Fruit fly (Drosophila melanogaster): ENCODE results near the gene RnrL.

RnrL gene

dm6 chr2L:10303786-10304185 lies 24.0 kb downstream of the RnrL start, which contains the start of gene nmd (continued):
- TF ChIP-seq NC2β (GFP tag; optimal IDR thresholded peaks at IDR 0.05) (peak; percentile 16), CG30020 (tag; optimal IDR thresholded peaks at IDR 0.05) (peak; percentile 90), Dp (GFP tag; optimal IDR thresholded peaks at IDR 0.05) (peak; percentile 29), CG14050 (GFP tag; IDR thresholded peaks at IDR 0.05) (no peak), CG10431 (GFP tag; optimal IDR thresholded peaks at IDR 0.05) (peak; percentile 91), Dip2 (GFP tag; IDR thresholded peaks at IDR 0.05) (no peak), dysf (GFP tag; IDR thresholded peaks at IDR 0.05) (no peak), fd3F (GFP tag; optimal IDR thresholded peaks at IDR 0.05) (no peak), Sry-δ (GFP tag; optimal IDR thresholded peaks at IDR 0.05) (peak; percentile 47), CG4617 (GFP tag; optimal IDR thresholded peaks at IDR 0.05; ENCODE audit: borderline replicate concordance) (peak; percentile 70), CG10654 (GFP tag; optimal IDR thresholded peaks at IDR 0.05) (peak; percentile 3), dm (GFP tag; optimal IDR thresholded peaks at IDR 0.05) (peak; percentile 45), ind (GFP tag; optimal IDR thresholded peaks at IDR 0.05) (no peak), nmo (GFP tag; optimal IDR thresholded peaks at IDR 0.05) (peak; percentile 41), CG17829 (tag; optimal IDR thresholded peaks at IDR 0.05) (peak; percentile 13), CG6765 (GFP tag; optimal IDR thresholded peaks at IDR 0.05) (no peak), Dref (GFP tag; IDR thresholded peaks at IDR 0.05) (peak; percentile 59), CG7745 (tag; optimal IDR thresholded peaks at IDR 0.05) (no peak), NFAT (GFP tag; IDR thresholded peaks at IDR 0.05) (no peak), NfI (GFP tag; optimal IDR thresholded peaks at IDR 0.05) (peak; percentile 20), CG9609 (GFP tag; optimal IDR thresholded peaks at IDR 0.05) (no peak), Elba2 (GFP tag; optimal IDR thresholded peaks at IDR 0.05) (peak; percentile 64), Awh (GFP tag; IDR thresholded peaks at IDR 0.05) (0 out of 2 replicates have a peak, but pooled peaks have one; percentile 28), Nf-YB (GFP tag; optimal IDR thresholded peaks at IDR 0.05) (no peak), CG10321 (GFP tag; IDR thresholded peaks at IDR 0.05) (0 out of 2 replicates have a peak, but pooled peaks have one; percentile 21), Tbp (GFP tag; optimal IDR thresholded peaks at IDR 0.05) (no peak), Hmr (GFP tag; optimal IDR thresholded peaks at IDR 0.05) (peak; percentile 32), CG15601 (tag; optimal IDR thresholded peaks at IDR 0.05) (peak; percentile 23), CG12659 (GFP tag; optimal IDR thresholded peaks at IDR 0.05) (peak; percentile 55), Sin3A (optimal IDR thresholded peaks at IDR 0.05) (peak; percentile 35), mam (GFP tag; optimal IDR thresholded peaks at IDR 0.05) (peak; percentile 19), CG9817 (tag; optimal IDR thresholded peaks at IDR 0.05) (peak; percentile 16), CG17361 (GFP tag; IDR thresholded peaks at IDR 0.05) (0 out of 3 replicates have a peak, but pooled peaks have one; percentile 24), phol (tag; optimal IDR thresholded peaks at IDR 0.05) (peak; percentile 21), CG34376 (GFP tag; optimal IDR thresholded peaks at IDR 0.05) (peak; percentile 43), pfk (GFP tag; optimal IDR thresholded peaks at IDR 0.05) (peak; percentile 95), CG30403 (GFP tag; optimal IDR thresholded peaks at IDR 0.05) (peak; percentile 21), CG33213 (GFP tag; optimal IDR thresholded peaks at IDR 0.05) (peak; percentile 49), p53 (GFP tag; optimal IDR thresholded peaks at IDR 0.05) (peak; percentile 36), Hr78 (GFP tag; optimal IDR thresholded peaks at IDR 0.05) (no peak), Ets65A (GFP tag) (peak; percentile 60), prd (optimal IDR thresholded peaks at IDR 0.05) (no peak), prd (GFP tag; IDR thresholded peaks at IDR 0.05) (peak; percentile 4; the same call in 1 of the 3 replicates), B-H1 (GFP tag; IDR thresholded peaks at IDR 0.05) (no peak), HmgZ (tag; optimal IDR thresholded peaks at IDR 0.05) (peak; percentile 19), CG3847 (GFP tag; IDR thresholded peaks at IDR 0.05) (peak; percentile 72), tna (GFP tag; IDR thresholded peaks at IDR 0.05; ENCODE audit: partially characterized antibody) (peak; percentile 12; the same call in 1 of the 2 replicates), CG17328 (GFP tag; IDR thresholded peaks at IDR 0.05) (no peak; the same call in 1 of the 2 replicates), Bgb (GFP tag; IDR thresholded peaks at IDR 0.05; ENCODE audit: partially characterized antibody) (peak; percentile 53; the same call in 1 of the 2 replicates), sug (tag; optimal IDR thresholded peaks at IDR 0.05) (peak; percentile 17), CG2120 (GFP tag; optimal IDR thresholded peaks at IDR 0.05) (peak; percentile 33)

All from whole organism, embryonic.